Fruit fly (Drosophila melanogaster) Kc167 (cell line): ENCODE measurements around the gene CG3706.

Experiments used
- Myc ChIP-seq: fragments of >200 bp; optimal IDR thresholded peaks from 2 replicates; lab custom pipeline; 2017; ENCODE audit warnings: missing external identifiers
- Sin3A ChIP-seq: fragments of >200 bp; optimal IDR thresholded peaks from 2 replicates; lab custom pipeline; 2018; ENCODE audit warnings: missing external identifiers
- insv ChIP-seq: fragments of >200 bp; optimal IDR thresholded peaks from 3 replicates; lab custom pipeline; 2018; ENCODE audit warnings: missing external identifiers

DNA sequence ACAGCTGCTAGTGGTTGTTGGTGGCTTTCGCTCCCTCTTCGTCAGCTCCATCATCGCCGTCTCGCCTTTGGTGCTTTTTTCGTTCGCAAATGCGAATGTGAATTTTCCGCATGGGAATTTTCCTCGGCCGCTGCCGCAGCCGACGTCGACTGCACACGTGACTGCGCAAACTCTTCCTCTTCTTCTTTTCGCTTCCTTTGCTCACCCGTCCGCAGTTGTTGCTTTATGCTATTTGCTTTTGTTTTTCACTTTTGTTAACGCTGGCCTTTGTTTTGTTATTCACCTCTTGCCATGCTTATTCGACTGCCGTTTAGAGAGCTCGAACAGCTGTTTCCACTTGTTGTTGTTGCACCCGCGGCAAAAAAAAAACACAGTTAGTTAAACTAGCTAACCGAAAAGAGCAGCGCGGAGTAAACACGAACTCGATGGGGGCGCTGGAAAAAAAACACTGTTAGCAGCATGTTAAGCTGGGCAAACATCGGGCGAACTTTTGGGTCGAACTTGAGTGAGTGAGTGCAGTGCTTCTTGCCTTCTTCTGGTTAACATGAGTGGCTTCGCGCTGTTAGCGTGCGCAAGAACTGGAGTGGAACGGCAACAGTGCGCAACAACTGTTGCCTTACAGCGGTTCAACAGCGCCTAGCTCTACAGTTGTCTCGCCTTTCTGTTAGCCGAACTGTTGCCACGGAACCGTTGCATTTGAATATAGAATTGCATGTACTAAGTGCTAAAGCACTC is 23.3 kb downstream of the CG3706 start:
- TF ChIP-seq Myc (lab: Kevin White, UChicago) (no peak), insv (lab: Kevin White, UChicago) (no peak), Sin3A (no peak)
